Fruit fly (Drosophila melanogaster): ENCODE results near the gene HtrA2.

HtrA2 gene

dm6 chr3R:14484533-14485267 is 26.8 kb downstream of the HtrA2 start:
- TF ChIP-seq kay (GFP tag; ENCODE audit: borderline replicate concordance): no peak
- TF ChIP-seq cic (GFP tag; optimal IDR thresholded peaks at IDR 0.05): no peak
- no peak for TF ChIP-seq CG11617 (GFP tag; optimal IDR thresholded peaks at IDR 0.05)
- TF ChIP-seq Mnt (GFP tag; optimal IDR thresholded peaks at IDR 0.05): no peak
- TF ChIP-seq CG12768 (GFP tag; optimal IDR thresholded peaks at IDR 0.05): no peak
- TF ChIP-seq toe (GFP tag; optimal IDR thresholded peaks at IDR 0.05): no peak
- no peak for TF ChIP-seq CG33017 (tag; optimal IDR thresholded peaks at IDR 0.05)
- no peak for TF ChIP-seq CG5204 (GFP tag; optimal IDR thresholded peaks at IDR 0.05)
- TF ChIP-seq CG1620 (GFP tag; optimal IDR thresholded peaks at IDR 0.05): no peak
- TF ChIP-seq Clk (GFP tag; optimal IDR thresholded peaks at IDR 0.05): no peak
- TF ChIP-seq ovo (GFP tag; optimal IDR thresholded peaks at IDR 0.05): no peak
- TF ChIP-seq pad (GFP tag; optimal IDR thresholded peaks at IDR 0.05): no peak
- TF ChIP-seq CG7101 (tag; optimal IDR thresholded peaks at IDR 0.05): no peak

dm6 chr3R:14482986-14483385 is 28.5 kb downstream of the HtrA2 start:
- TF ChIP-seq Hr96 (GFP tag; optimal IDR thresholded peaks at IDR 0.05) (no peak), CG12768 (GFP tag; optimal IDR thresholded peaks at IDR 0.05) (no peak), CG7045 (GFP tag; optimal IDR thresholded peaks at IDR 0.05) (no peak), toe (GFP tag; optimal IDR thresholded peaks at IDR 0.05) (no peak), pad (GFP tag; optimal IDR thresholded peaks at IDR 0.05) (no peak), Clk (GFP tag; optimal IDR thresholded peaks at IDR 0.05) (no peak), kay (GFP tag; ENCODE audit: borderline replicate concordance) (no peak)

- TF ChIP-seq CG1620 (GFP tag; optimal IDR thresholded peaks at IDR 0.05) (no peak), CG5204 (GFP tag; optimal IDR thresholded peaks at IDR 0.05) (no peak), CG33017 (tag; optimal IDR thresholded peaks at IDR 0.05) (no peak)
Measured at dm6 chr3R:14481977-14482376, 29.5 kb downstream of the HtrA2 start.

dm6 chr3R:14481569-14481968 is 29.9 kb downstream of the HtrA2 start, which contains the start of gene cv-c:
Gene cv-c, minus strand, starts transcription at chr3R:14481713.
- no peak for TF ChIP-seq pad (GFP tag; optimal IDR thresholded peaks at IDR 0.05)
- no peak for TF ChIP-seq ovo (GFP tag; optimal IDR thresholded peaks at IDR 0.05)
- peak; percentile 55 for TF ChIP-seq Mnt (GFP tag; optimal IDR thresholded peaks at IDR 0.05)
- peak; percentile 39 for TF ChIP-seq cic (GFP tag; optimal IDR thresholded peaks at IDR 0.05)
- TF ChIP-seq tj (GFP tag; optimal IDR thresholded peaks at IDR 0.05): peak; percentile 24

- TF ChIP-seq CG12768 (GFP tag; optimal IDR thresholded peaks at IDR 0.05): no peak
- no peak for TF ChIP-seq CG5204 (GFP tag; optimal IDR thresholded peaks at IDR 0.05)
- no peak for TF ChIP-seq cnc (optimal IDR thresholded peaks at IDR 0.05)
- TF ChIP-seq CG11617 (GFP tag; optimal IDR thresholded peaks at IDR 0.05): no peak
- TF ChIP-seq toe (GFP tag; optimal IDR thresholded peaks at IDR 0.05): no peak
- TF ChIP-seq Clk (GFP tag; optimal IDR thresholded peaks at IDR 0.05): no peak
- TF ChIP-seq CG14711 (tag; optimal IDR thresholded peaks at IDR 0.05): no peak
- no peak for TF ChIP-seq Mnt (GFP tag; optimal IDR thresholded peaks at IDR 0.05)
- no peak for TF ChIP-seq kay (GFP tag; ENCODE audit: borderline replicate concordance)
- TF ChIP-seq pad (GFP tag; optimal IDR thresholded peaks at IDR 0.05): no peak
- no peak for TF ChIP-seq cic (GFP tag; optimal IDR thresholded peaks at IDR 0.05)
- no peak for TF ChIP-seq Hr96 (GFP tag; optimal IDR thresholded peaks at IDR 0.05)
Measured at dm6 chr3R:14479623-14480194, 31.8 kb downstream of the HtrA2 start.

- TF ChIP-seq CG1620 (GFP tag; optimal IDR thresholded peaks at IDR 0.05) (no peak), cnc (optimal IDR thresholded peaks at IDR 0.05) (no peak), kay (GFP tag; ENCODE audit: borderline replicate concordance) (no peak), CG14711 (tag; optimal IDR thresholded peaks at IDR 0.05) (peak; percentile 24), Mnt (GFP tag; optimal IDR thresholded peaks at IDR 0.05) (no peak), CG12768 (GFP tag; optimal IDR thresholded peaks at IDR 0.05) (no peak)
Measured at dm6 chr3R:14478438-14479033, 33.0 kb downstream of the HtrA2 start.

dm6 chr3R:14477877-14478437 is 33.6 kb downstream of the HtrA2 start:
- no peak for TF ChIP-seq cnc (optimal IDR thresholded peaks at IDR 0.05)
- TF ChIP-seq bab1 (GFP tag; optimal IDR thresholded peaks at IDR 0.05): no peak
- no peak for TF ChIP-seq Clk (GFP tag; optimal IDR thresholded peaks at IDR 0.05)
- no peak for TF ChIP-seq CG1620 (GFP tag; optimal IDR thresholded peaks at IDR 0.05)

All from whole organism, adult.